Worm (Caenorhabditis elegans) whole organism, midembryonic: ENCODE measurements around the gene F11C7.7.

Experiments used
- T22C8.4 ChIP-seq: fragments of 200-800 bp; sonication (Bioruptor generic); IDR thresholded peaks from 2 replicates; pipeline ENCODE4 v1.3.6; 2022; ENCODE audit warnings: missing genetic modification characterization, missing compliant biosample characterization
- cog-1 ChIP-seq: sonication (generic microtip); optimal IDR thresholded peaks from 2 replicates; lab custom pipeline; 2016; ENCODE audit warnings: missing genetic modification characterization, missing compliant biosample characterization
- flt-1 ChIP-seq: fragments of 200-800 bp; sonication (Bioruptor generic); IDR thresholded peaks from 2 replicates; pipeline ENCODE4 v1.3.6; 2022; ENCODE audit warnings: missing genetic modification characterization, missing compliant biosample characterization
- klf-2 ChIP-seq: fragments of 200-800 bp; sonication (Bioruptor generic); conservative IDR thresholded peaks from 2 replicates; pipeline ENCODE4 v1.3.6; 2022; ENCODE audit warnings: missing genetic modification reagents, missing genetic modification characterization, missing compliant biosample characterization
- med-1 ChIP-seq: sonication (generic microtip); optimal IDR thresholded peaks from 2 replicates; lab custom pipeline; 2017; ENCODE audit warnings: missing genetic modification characterization, mild to moderate bottlenecking, missing compliant biosample characterization, antibody characterized with exemption, missing genetic modification reagents; ENCODE audit not compliant: insufficient read depth
- ref-1 ChIP-seq: fragments of 200-800 bp; sonication (Bioruptor generic); conservative IDR thresholded peaks from 2 replicates; pipeline ENCODE4 v1.3.6; 2022; ENCODE audit warnings: missing genetic modification reagents, missing genetic modification characterization, missing compliant biosample characterization
- tab-1 ChIP-seq: fragments of 200-800 bp; sonication (Bioruptor generic); IDR thresholded peaks from 2 replicates; pipeline ENCODE4 v1.3.6; 2022; ENCODE audit warnings: missing genetic modification characterization, missing compliant biosample characterization
- ztf-23 ChIP-seq: fragments of 200-800 bp; sonication (Bioruptor generic); IDR thresholded peaks from 2 replicates; pipeline ENCODE4 v1.3.6; 2022; ENCODE audit warnings: missing genetic modification reagents, missing genetic modification characterization, missing compliant biosample characterization
- ztf-29 ChIP-seq: fragments of 200-800 bp; sonication (Bioruptor generic); IDR thresholded peaks from 2 replicates; pipeline ENCODE4 v1.3.6; 2022; ENCODE audit warnings: missing genetic modification reagents, missing genetic modification characterization, missing compliant biosample characterization

DNA sequence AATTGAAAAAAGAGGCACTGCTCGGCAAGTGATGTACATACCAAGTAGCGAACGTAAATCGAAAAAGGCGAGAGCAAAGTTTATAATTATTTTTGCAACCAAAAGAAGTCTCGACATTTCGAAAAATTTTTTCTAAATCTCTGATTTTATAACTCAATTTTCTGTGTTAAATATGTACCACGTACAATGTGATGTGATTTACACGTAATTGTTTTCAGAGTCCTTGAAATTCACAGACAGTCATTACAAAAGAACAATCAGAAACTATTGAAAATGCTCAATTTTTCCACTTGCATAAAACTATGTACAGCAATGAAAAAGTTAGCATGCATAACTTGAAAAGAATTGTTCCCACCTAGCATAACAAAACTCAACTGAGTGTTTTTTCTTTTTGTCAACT, 4.7 kb downstream of the F11C7.7 start:
- TF ChIP-seq ztf-29 (GFP tag; lab: Robert Waterston, UW) (no peak), ref-1 (GFP tag; lab: Robert Waterston, UW) (no peak), cog-1 (tag; lab: Kevin White, UChicago) (no peak), ztf-23 (GFP tag; lab: Robert Waterston, UW) (no peak), tab-1 (GFP tag; lab: Robert Waterston, UW) (no peak), flt-1 (GFP tag; lab: Robert Waterston, UW) (no peak), klf-2 (no peak), med-1 (no peak), T22C8.4 (GFP tag; lab: Robert Waterston, UW) (no peak)
